Fruit fly (Drosophila melanogaster): ENCODE measurements around the gene CG8281.

Gene CG8281

DNA sequence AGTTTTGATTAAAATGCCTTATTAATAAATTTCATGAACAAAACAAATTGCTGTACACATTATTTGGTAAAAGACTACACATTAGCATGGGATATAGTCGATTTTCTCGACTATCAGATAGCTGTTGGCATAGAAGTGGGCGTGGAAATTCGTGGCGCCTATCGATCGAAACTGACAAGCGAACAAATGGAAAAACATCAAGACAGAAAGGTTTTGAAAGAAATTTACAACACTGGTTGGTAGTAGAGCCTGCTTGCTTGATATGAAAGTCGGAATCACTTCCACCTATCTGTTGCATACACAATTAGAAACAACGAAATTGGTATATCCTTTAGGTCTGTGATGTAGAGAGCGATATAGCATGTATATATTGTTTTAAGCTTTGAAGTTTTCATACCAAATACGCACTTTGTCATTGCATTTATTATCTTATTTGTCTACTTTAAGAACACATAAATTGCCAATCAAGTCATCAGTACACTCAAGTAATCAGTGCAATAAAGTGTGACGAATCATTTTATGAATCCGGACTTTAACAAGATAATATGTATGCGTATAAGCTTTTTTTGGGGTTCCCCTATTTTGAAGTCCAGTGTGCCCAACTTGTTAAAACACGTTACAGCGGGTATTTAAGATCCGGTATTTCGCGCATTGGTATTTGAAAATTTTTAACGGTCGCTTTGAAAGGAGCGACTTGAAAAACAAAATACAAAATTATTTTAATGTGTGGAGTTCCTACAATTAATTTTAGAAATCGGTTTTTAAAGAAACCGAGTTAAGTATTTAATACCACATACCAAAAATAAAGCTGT, 3.8 kb downstream of the CG8281 start:
- TF ChIP-seq CG3919 (GFP tag; optimal IDR thresholded peaks at IDR 0.05) (no peak), cyc (GFP tag; optimal IDR thresholded peaks at IDR 0.05) (no peak), eg (GFP tag; IDR thresholded peaks at IDR 0.05) (no peak), CG11294 (GFP tag; IDR thresholded peaks at IDR 0.05) (no peak), Hr4 (GFP tag; optimal IDR thresholded peaks at IDR 0.05) (no peak), Lpt (GFP tag; optimal IDR thresholded peaks at IDR 0.05) (no peak), fd85E (GFP tag; optimal IDR thresholded peaks at IDR 0.05) (no peak), CG6792 (GFP tag; optimal IDR thresholded peaks at IDR 0.05) (no peak), acj6 (GFP tag; optimal IDR thresholded peaks at IDR 0.05) (no peak), Ets96B (tag; optimal IDR thresholded peaks at IDR 0.05) (no peak), esn (GFP tag; optimal IDR thresholded peaks at IDR 0.05) (no peak), CG6163 (GFP tag; IDR thresholded peaks at IDR 0.05) (no peak), CG31627 (GFP tag; optimal IDR thresholded peaks at IDR 0.05) (no peak), CG11902 (GFP tag; optimal IDR thresholded peaks at IDR 0.05) (no peak), CG16779 (tag; optimal IDR thresholded peaks at IDR 0.05) (no peak), fd59A (GFP tag; optimal IDR thresholded peaks at IDR 0.05) (no peak), Eip93F (GFP tag; optimal IDR thresholded peaks at IDR 0.05) (no peak), spab (GFP tag; optimal IDR thresholded peaks at IDR 0.05) (no peak), CG32006 (GFP tag; optimal IDR thresholded peaks at IDR 0.05) (no peak), Met (GFP tag; optimal IDR thresholded peaks at IDR 0.05) (no peak)

DNA sequence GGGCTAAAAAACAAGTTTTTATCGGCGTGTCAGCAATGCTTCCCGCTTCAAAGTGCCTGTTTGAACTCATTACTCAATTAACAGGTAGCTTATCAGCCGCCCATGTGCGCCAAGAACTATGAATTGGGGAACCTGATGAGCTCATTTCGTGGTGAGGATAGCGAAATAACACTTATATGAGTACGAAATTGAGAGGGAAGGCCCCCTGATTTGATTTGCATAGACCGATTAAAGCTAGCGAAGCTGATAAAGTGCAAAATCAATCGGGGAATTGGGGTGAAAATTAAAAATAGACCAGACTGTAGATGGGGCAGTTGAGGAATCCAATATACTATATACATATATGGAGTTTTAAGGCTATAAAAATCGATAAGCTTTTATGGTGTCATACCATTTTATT, 21.9 kb downstream of the CG8281 start:
- no peak for TF ChIP-seq CG10631 (GFP tag; optimal IDR thresholded peaks at IDR 0.05)

DNA sequence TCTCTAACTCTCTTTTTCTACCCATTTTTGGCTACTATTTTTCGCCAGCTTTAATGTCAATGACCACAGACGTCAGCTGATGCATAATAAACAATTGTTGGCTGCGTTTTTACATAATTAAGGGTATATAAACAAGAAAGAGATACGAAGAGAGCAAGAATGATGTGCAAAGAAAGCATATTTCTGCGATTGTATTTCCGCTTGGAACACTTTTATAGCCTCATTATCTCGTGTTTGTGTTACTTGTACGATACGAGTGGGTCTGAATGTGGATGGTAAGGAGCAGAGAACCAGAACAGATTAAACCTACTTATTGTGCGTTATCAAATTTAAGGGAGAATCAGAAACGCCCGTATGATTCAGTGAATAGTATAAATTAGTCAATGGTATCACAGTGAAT, 22.6 kb downstream of the CG8281 start:
- TF ChIP-seq net (GFP tag; optimal IDR thresholded peaks at IDR 0.05) (no peak), vri (GFP tag; optimal IDR thresholded peaks at IDR 0.05) (peak; percentile 62)

DNA sequence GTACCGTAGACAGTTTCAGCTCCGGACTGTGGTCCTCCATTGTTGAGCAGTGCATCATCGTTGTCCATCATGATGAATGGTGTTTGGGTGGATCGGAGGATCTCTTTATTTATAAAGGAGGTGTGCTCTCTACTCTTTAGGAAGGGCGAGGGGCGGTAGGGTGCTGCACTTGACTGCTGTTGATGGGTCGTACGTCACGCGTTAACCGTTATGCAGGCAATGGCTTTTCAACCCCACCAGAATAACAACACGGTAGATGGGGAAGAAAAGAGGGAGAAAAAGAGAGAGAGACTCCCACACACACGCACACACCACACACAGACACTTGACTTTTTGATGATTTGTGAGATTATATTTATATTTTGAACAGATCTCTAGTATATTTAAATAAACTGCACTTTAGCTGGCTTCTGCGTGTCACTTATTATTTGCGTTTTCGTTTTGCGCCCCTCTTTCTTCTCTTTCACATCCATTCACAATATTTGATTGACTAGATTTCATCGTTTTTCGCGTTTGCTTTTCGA, 23.2 kb downstream of the CG8281 start:
- TF ChIP-seq Blimp-1 (GFP tag; optimal IDR thresholded peaks at IDR 0.05) (no peak), svp (GFP tag) (peak; percentile 72)

DNA sequence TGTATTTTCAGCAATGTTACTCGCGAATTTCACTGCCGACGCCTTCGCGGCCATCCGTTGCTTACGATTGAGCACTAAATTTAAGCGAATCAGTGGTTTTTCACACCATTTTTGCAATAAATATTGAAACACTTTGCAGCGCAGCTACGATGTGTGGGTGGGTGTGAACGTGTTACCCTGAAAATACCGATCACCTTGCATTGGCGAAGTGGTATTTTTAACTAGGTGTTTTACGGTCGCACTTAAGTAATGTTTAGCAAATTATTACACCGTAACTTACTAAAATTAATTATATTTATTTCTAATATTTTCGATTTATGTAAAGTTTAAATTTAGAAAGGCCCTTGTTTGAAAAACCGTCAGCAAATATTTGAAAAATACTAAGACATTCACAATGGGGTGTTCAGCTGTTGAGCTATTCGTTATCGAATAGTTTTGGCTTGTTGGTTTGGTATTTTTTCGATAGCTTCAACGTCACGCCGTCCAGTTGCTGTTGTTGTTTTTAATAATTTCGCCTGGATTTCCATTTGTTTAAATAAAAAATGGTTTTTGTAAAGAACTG, 23.8 kb downstream of the CG8281 start, which contains the start of the genes syd and Srp9:
Gene syd, minus strand, starts transcription at position 188 of the 562 bp plus-strand sequence.
Gene Srp9, plus strand, starts transcription at position 441 of the 562 bp plus-strand sequence.
- TF ChIP-seq svp (GFP tag) (peak; percentile 28), fkh (GFP tag; optimal IDR thresholded peaks at IDR 0.05) (peak; percentile 7), CG6854 (GFP tag; optimal IDR thresholded peaks at IDR 0.05) (peak; percentile 51), eg (GFP tag; IDR thresholded peaks at IDR 0.05) (no peak), Ets21C (GFP tag; optimal IDR thresholded peaks at IDR 0.05) (no peak)

DNA sequence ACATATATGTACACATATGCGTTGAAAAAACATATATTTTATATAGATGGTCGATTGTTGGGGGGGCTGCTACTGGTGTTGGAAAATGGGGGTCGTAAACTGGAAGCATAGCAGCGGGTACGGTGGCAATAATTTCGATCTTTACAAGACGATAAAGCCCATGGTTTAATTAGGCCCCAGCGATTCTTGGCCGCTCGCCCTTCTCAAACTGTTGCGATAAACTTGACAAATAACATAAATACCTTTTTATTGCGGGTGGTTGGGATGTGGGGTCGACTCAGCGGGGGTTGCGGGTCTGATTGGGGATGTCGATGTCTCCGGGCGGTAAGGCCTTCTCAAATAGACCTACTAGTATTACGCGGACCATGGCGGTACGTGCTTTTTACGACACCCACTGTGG, 26.4 kb downstream of the CG8281 start:
- no peak for TF ChIP-seq dsx (GFP tag; optimal IDR thresholded peaks at IDR 0.05; ENCODE audit: poor library complexity, severe bottlenecking)
- TF ChIP-seq fkh (GFP tag; optimal IDR thresholded peaks at IDR 0.05) = peak; percentile 67

Measured in whole organism, prepupa.